Worm (Caenorhabditis elegans): ENCODE measurements around the gene wrt-2.

Gene wrt-2

DNA sequence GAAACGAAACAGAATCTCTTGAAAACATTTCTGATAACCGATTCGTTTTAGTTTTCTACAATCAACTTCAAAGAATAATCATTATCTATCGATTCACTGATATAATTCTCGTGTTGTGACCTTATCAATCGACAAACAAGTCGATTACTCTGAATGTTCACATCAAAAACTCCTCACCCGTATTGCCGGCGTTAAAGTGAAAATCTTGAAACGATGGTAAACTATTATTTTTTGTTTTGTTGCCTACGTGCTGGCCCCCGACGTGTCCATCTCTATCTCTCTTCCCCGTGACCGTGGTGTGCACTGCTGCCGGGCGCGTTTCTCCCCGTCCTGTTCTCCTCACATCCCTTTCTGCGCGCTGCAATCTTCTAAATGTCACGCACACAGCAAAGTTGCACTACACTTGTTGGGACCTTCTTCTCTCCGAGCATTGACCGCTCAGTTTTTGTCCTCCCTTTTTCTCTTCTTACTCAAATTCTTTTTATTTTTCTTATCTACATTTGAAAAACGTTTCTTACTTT lies 4.2 kb downstream of the wrt-2 start:
- TF ChIP-seq ctbp-1 (GFP tag; IDR thresholded peaks at IDR 0.05) (peak; percentile 54; the same call in 1 of the 2 replicates), nhr-11 (tag; optimal IDR thresholded peaks at IDR 0.05) (peak; percentile 57), tag-97 (GFP tag; IDR thresholded peaks at IDR 0.05) (no peak), Y105C5A.15 (GFP tag; IDR thresholded peaks at IDR 0.05) (no peak), F49E8.2 (tag; optimal IDR thresholded peaks at IDR 0.05; ENCODE audit: borderline replicate concordance) (no peak), gei-8 (GFP tag; optimal IDR thresholded peaks at IDR 0.05) (no peak), saeg-2 (GFP tag; IDR thresholded peaks at IDR 0.05) (no peak), nhr-10 (tag; optimal IDR thresholded peaks at IDR 0.05) (peak; percentile 29), spr-1 (tag; optimal IDR thresholded peaks at IDR 0.05) (no peak), vab-7 (GFP tag; IDR thresholded peaks at IDR 0.05) (no peak), nhr-28 (tag; optimal IDR thresholded peaks at IDR 0.05) (peak; percentile 80), hlh-30 (tag; optimal IDR thresholded peaks at IDR 0.05; ENCODE audit: insufficient read depth) (peak; percentile 92), mdl-1 (tag; optimal IDR thresholded peaks at IDR 0.05) (peak; percentile 31 to 78), nhr-25 (tag; optimal IDR thresholded peaks at IDR 0.05; ENCODE audit: borderline replicate concordance, insufficient read depth) (no peak), rbr-2 (tag; optimal IDR thresholded peaks at IDR 0.05) (peak; percentile 43), lin-15B (tag; optimal IDR thresholded peaks at IDR 0.05) (no peak), mdt-29 (GFP tag; IDR thresholded peaks at IDR 0.05) (no peak), nhr-77 (tag; optimal IDR thresholded peaks at IDR 0.05) (peak; percentile 73), ceh-20 (GFP tag; IDR thresholded peaks at IDR 0.05) (no peak), hmg-1.1 (GFP tag; IDR thresholded peaks at IDR 0.05) (peak; percentile 79), F26F4.8 (GFP tag; conservative IDR thresholded peaks at IDR 0.05) (no peak), nhr-102 (tag; optimal IDR thresholded peaks at IDR 0.05) (peak; percentile 39), unc-39 (tag; optimal IDR thresholded peaks at IDR 0.05) (no peak), php-3 (GFP tag; IDR thresholded peaks at IDR 0.05) (0 out of 2 replicates have a peak, but pooled peaks have one; percentile 46), F10B5.3 (tag; optimal IDR thresholded peaks at IDR 0.05) (no peak), madf-5 (GFP tag; IDR thresholded peaks at IDR 0.05) (no peak), lin-1 (GFP tag; IDR thresholded peaks at IDR 0.05) (peak; percentile 9; the same call in 1 of the 2 replicates), daf-16 (GFP tag; optimal IDR thresholded peaks at IDR 0.05) (peak in 1 of 2 experiments; percentile 48), daf-16 (tag; optimal IDR thresholded peaks at IDR 0.05) (peak; percentile 96), T20F7.1 (GFP tag; optimal IDR thresholded peaks at IDR 0.05) (no peak), lsy-2 (tag; optimal IDR thresholded peaks at IDR 0.05) (peak in 1 of 2 experiments; percentile 40), T26A8.4 (GFP tag; IDR thresholded peaks at IDR 0.05) (peak; percentile 55), pqm-1 (tag; optimal IDR thresholded peaks at IDR 0.05) (peak; percentile 61), hlh-11 (tag; optimal IDR thresholded peaks at IDR 0.05) (peak; percentile 78), unc-62 (GFP tag; optimal IDR thresholded peaks at IDR 0.05 in 1 of 2) (peak in 1 of 2 experiments; percentile 91), unc-62 (tag; optimal IDR thresholded peaks at IDR 0.05) (no peak), fkh-10 (GFP tag; optimal IDR thresholded peaks at IDR 0.05) (peak; percentile 16), dmd-6 (GFP tag; IDR thresholded peaks at IDR 0.05) (peak; percentile 60), mes-2 (tag; optimal IDR thresholded peaks at IDR 0.05; ENCODE audit: poor library complexity, severe bottlenecking) (peak; percentile 4), ZK546.5 (tag; optimal IDR thresholded peaks at IDR 0.05) (no peak), aha-1 (tag) (peak; percentile 100), tra-1 (GFP tag; IDR thresholded peaks at IDR 0.05) (no peak), dmd-8 (GFP tag; IDR thresholded peaks at IDR 0.05) (no peak), ztf-11 (tag; optimal IDR thresholded peaks at IDR 0.05) (no peak), daf-8 (GFP tag; IDR thresholded peaks at IDR 0.05) (no peak), egl-27 (tag; optimal IDR thresholded peaks at IDR 0.05) (no peak), ceh-44 (GFP tag; IDR thresholded peaks at IDR 0.05) (no peak), mep-1 (tag; optimal IDR thresholded peaks at IDR 0.05) (peak; percentile 69), dve-1 (tag; optimal IDR thresholded peaks at IDR 0.05; ENCODE audit: insufficient read depth) (peak; percentile 72), mxl-3 (GFP tag; optimal IDR thresholded peaks at IDR 0.05) (peak; percentile 21), F44E2.7 (GFP tag; IDR thresholded peaks at IDR 0.05) (no peak)

Measured in whole organism, L4 larva.